Fruit fly (Drosophila melanogaster) whole organism, prepupa: ENCODE data around the gene BBIP1.

Experiments
- CG3919 ChIP-seq: fragments of 200-800 bp; sonication (Bioruptor generic); optimal IDR thresholded peaks from 3 replicates; lab custom pipeline; 2016; ENCODE audit warnings: missing biosample characterization, missing genetic modification characterization
- CG6854 ChIP-seq: fragments of 200-800 bp; sonication (Bioruptor generic); optimal IDR thresholded peaks from 2 replicates; lab custom pipeline; 2017; ENCODE audit warnings: missing biosample characterization, mild to moderate bottlenecking, missing genetic modification characterization
- CG8119 ChIP-seq: fragments of 200-800 bp; sonication (Bioruptor generic); IDR thresholded peaks from 3 replicates; pipeline ENCODE4 v1.3.6; 2022; ENCODE audit warnings: missing biosample characterization, missing genetic modification characterization
- Gug ChIP-seq: fragments of 200-800 bp; sonication (Bioruptor generic); IDR thresholded peaks from 2 replicates; pipeline ENCODE4 v1.3.6; 2022; ENCODE audit warnings: missing biosample characterization, missing genetic modification characterization
- salr ChIP-seq, 2 experiments: fragments of 200-800 bp; sonication (Bioruptor generic); optimal IDR thresholded peaks; 3 replicates each; lab custom pipeline; 2016 to 2018; ENCODE audit warnings: missing biosample characterization in 2 of 2, missing genetic modification characterization in 2 of 2, mild to moderate bottlenecking in 1 of 2
- ss ChIP-seq, 2 experiments: fragments of 200-800 bp; sonication (Bioruptor generic); optimal IDR thresholded peaks; 2 replicates in 1 of 2; 3 replicates in 1 of 2; lab custom pipeline; 2017 to 2018; ENCODE audit warnings: mild to moderate bottlenecking in 2 of 2, missing biosample characterization in 2 of 2, missing genetic modification characterization in 2 of 2, moderate library complexity in 1 of 2
- svp ChIP-seq: fragments of 200-800 bp; sonication (Bioruptor generic); peaks from one replicate; lab custom pipeline; 2016; ENCODE audit warnings: missing biosample characterization, missing genetic modification characterization

dm6 chr3R:9420439-9421234 lies 16.5 kb downstream of the BBIP1 start:
- TF ChIP-seq CG3919 (peak; percentile 37), salr (GFP tag; optimal IDR thresholded peaks at IDR 0.05; lab: Kevin White, UChicago) (peak in 1 of 2 experiments; percentile 14), svp (GFP tag; lab: Kevin White, UChicago) (peak; percentile 74), CG6854 (GFP tag; lab: Kevin White, UChicago) (no peak), Gug (GFP tag; lab: Robert Waterston, UW) (peak; percentile 55; the same call in 1 of the 2 replicates), CG8119 (GFP tag; lab: Robert Waterston, UW) (peak; percentile 71), ss (GFP tag; optimal IDR thresholded peaks at IDR 0.05; lab: Kevin White, UChicago) (no peak)
